Worm (Caenorhabditis elegans): ENCODE results near the gene C16C10.2.

DNA sequence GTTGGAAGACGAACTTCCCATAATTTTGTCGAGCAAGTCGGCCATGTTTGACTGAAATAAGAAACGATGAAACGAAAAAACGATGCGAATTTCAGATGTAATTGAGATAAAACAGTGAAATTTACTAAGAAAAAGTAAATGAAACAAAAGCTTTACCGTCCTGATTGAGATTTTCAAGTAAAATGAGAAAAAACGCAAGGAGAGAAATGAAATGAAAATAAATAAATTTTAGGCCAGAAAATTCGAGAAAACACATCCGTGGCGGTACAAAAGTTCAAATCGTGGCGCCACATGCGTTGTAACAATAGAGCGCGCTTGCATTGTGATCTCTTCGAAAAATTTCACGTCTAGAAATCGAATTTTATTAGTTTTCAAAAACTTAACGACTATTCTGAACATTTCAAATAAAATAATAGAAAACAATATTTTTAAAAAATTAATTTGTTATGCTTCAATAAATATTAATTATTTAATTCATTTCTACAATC, 2.3 kb downstream of the C16C10.2 start, which contains the start of the genes hrde-1 and C16C10.13:
- TF ChIP-seq cog-1 (tag; optimal IDR thresholded peaks at IDR 0.05) (no peak), med-1 (GFP tag; optimal IDR thresholded peaks at IDR 0.05; ENCODE audit: insufficient read depth) (no peak), ztf-29 (GFP tag; IDR thresholded peaks at IDR 0.05) (no peak), flt-1 (GFP tag; IDR thresholded peaks at IDR 0.05) (no peak), ref-1 (GFP tag; conservative IDR thresholded peaks at IDR 0.05) (no peak), ztf-23 (GFP tag; IDR thresholded peaks at IDR 0.05) (no peak)

Measured in whole organism, midembryonic.